Worm (Caenorhabditis elegans) whole organism, L4 larva: Measurements from ENCODE around the gene srlf-27.

Source experiments
- Y75B8A.6 ChIP-seq: fragments of 200-800 bp; sonication (Bioruptor generic); IDR thresholded peaks from 2 replicates; pipeline ENCODE4 v1.3.6; 2022; ENCODE audit warnings: missing genetic modification reagents, missing genetic modification characterization, missing compliant biosample characterization
- daf-12 ChIP-seq: fragments of 150-350 bp; optimal IDR thresholded peaks from 2 replicates; lab custom pipeline; 2014; ENCODE audit warnings: missing biosample characterization, missing genetic modification reagents, missing genetic modification characterization
- fkh-10 ChIP-seq: fragments of 150-350 bp; optimal IDR thresholded peaks from 2 replicates; lab custom pipeline; 2014; ENCODE audit warnings: missing biosample characterization, missing genetic modification reagents, missing genetic modification characterization
- lin-13 ChIP-seq: fragments of 150-350 bp; optimal IDR thresholded peaks from 2 replicates; lab custom pipeline; 2014; ENCODE audit warnings: missing biosample characterization, missing genetic modification reagents, missing genetic modification characterization
- lin-38 ChIP-seq: fragments of 200-800 bp; sonication (Bioruptor generic); IDR thresholded peaks from 2 replicates; pipeline ENCODE4 v1.3.6; 2022; ENCODE audit warnings: missing genetic modification reagents, missing genetic modification characterization, missing compliant biosample characterization
- lin-39 ChIP-seq: fragments of 150-350 bp; optimal IDR thresholded peaks from 2 replicates; lab custom pipeline; 2014; ENCODE audit warnings: missing biosample characterization, missing genetic modification reagents, missing genetic modification characterization
- mep-1 ChIP-seq: fragments of 150-350 bp; sonication (generic microtip); optimal IDR thresholded peaks from 3 replicates; lab custom pipeline; 2014; ENCODE audit warnings: missing biosample characterization, missing genetic modification characterization
- nhr-11 ChIP-seq: fragments of 150-350 bp; optimal IDR thresholded peaks from 2 replicates; lab custom pipeline; 2014; ENCODE audit warnings: missing biosample characterization, missing genetic modification characterization
- unc-62 ChIP-seq, 3 experiments: fragments of 150-350 bp in 1 of 3; sonication (generic microtip); optimal IDR thresholded peaks in 2 of 3; peaks in 1 of 3; 1 replicate in 1 of 3; 2 replicates in 2 of 3; lab custom pipeline; 2014 to 2017; ENCODE audit warnings: missing biosample characterization in 3 of 3, missing genetic modification characterization in 3 of 3, missing genetic modification reagents in 3 of 3, missing genotype in 1 of 3
- zfp-3 ChIP-seq: fragments of 200-800 bp; sonication (Bioruptor generic); conservative IDR thresholded peaks from 2 replicates; pipeline ENCODE4 v1.3.6; 2022; ENCODE audit warnings: missing genetic modification reagents, missing genetic modification characterization, missing compliant biosample characterization

DNA sequence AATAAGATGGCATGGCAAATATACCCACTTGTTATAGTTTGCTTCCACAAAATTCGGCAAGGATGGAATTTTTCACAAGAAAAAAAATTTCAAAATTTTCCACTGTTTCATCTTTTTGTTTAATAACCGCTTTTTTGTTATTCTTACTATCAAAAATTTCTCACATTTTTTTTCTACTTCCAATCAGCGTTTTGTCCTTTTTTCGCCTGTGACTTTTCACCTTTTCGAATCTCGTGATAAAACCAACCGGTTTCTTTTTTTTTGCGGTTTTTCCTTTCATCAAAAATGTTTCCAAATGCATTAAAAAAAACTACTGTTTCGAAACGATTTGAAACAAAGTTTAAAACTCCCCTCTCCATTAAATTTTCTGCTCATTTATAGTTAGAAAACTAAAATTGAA, 41.5 kb downstream of the srlf-27 start:
- TF ChIP-seq nhr-11 (tag; lab: Kevin White, UChicago) (no peak), lin-38 (GFP tag; lab: Robert Waterston, UW) (no peak), daf-12 (no peak), mep-1 (tag; lab: Kevin White, UChicago) (no peak), zfp-3 (no peak), lin-13 (GFP tag; lab: Kevin White, UChicago) (no peak), lin-39 (tag; lab: Kevin White, UChicago) (no peak), Y75B8A.6 (GFP tag; lab: Robert Waterston, UW) (no peak), fkh-10 (no peak), unc-62 (GFP tag; optimal IDR thresholded peaks at IDR 0.05 in 1 of 2; lab: Kevin White, UChicago) (peak in 1 of 2 experiments; percentile 21), unc-62 (tag; optimal IDR thresholded peaks at IDR 0.05; lab: Kevin White, UChicago) (no peak)
